Fruit fly (Drosophila melanogaster) whole organism, embryonic: ENCODE results near the gene ATPsynO.

Experiments used
- CG14860 ChIP-seq: fragments of 200-800 bp; sonication (Bioruptor generic); IDR thresholded peaks from 3 replicates; pipeline ENCODE4 v1.3.6; 2022; ENCODE audit warnings: missing biosample characterization, missing genetic modification characterization; ENCODE audit not compliant: partially characterized antibody
- CG14965 ChIP-seq: fragments of 200-800 bp; sonication (Bioruptor generic); optimal IDR thresholded peaks from 2 replicates; lab custom pipeline; 2016; ENCODE audit warnings: missing biosample characterization, missing genetic modification characterization, borderline replicate concordance

dm6 chr3R:15288802-15289201 lies 23.4 kb downstream of the ATPsynO start:
- TF ChIP-seq CG14965 (no peak), CG14860 (GFP tag; lab: Robert Waterston, UW) (no peak)
